Worm (Caenorhabditis elegans) whole organism, young adult: ENCODE measurements around the gene T06E8.8.

ENCODE experiments used
- F23B12.7 ChIP-seq: sonication (generic microtip); optimal IDR thresholded peaks from 2 replicates; lab custom pipeline; 2017; ENCODE audit warnings: missing genetic modification characterization, mild to moderate bottlenecking, missing compliant biosample characterization, antibody characterized with exemption, moderate library complexity; ENCODE audit not compliant: insufficient read depth
- F33H1.4 ChIP-seq: fragments of 200-800 bp; sonication (Bioruptor generic); IDR thresholded peaks from 2 replicates; pipeline ENCODE4 v1.3.6; 2022; ENCODE audit warnings: missing genetic modification reagents, missing genetic modification characterization, missing compliant biosample characterization
- ama-1 ChIP-seq, 3 experiments: fragments of 150-350 bp in 1 of 3; sonication (generic microtip) in 2 of 3; optimal IDR thresholded peaks; 2 replicates each; lab custom pipeline; 2014 to 2018; ENCODE audit warnings: missing biosample characterization in 2 of 3, missing genetic modification characterization in 2 of 3, missing genetic modification reagents in 2 of 3
- snpc-4 ChIP-seq, 5 experiments: fragments of 150-350 bp in 1 of 5; sonication (generic microtip) in 4 of 5; optimal IDR thresholded peaks; 2 replicates each; lab custom pipeline; 2014 to 2018; ENCODE audit warnings: missing genetic modification characterization in 5 of 5, missing biosample characterization in 3 of 5, antibody characterized with exemption in 2 of 5, mild to moderate bottlenecking in 2 of 5, missing compliant biosample characterization in 2 of 5, missing genotype in 2 of 5, moderate library complexity in 2 of 5, missing genetic modification reagents in 1 of 5

DNA sequence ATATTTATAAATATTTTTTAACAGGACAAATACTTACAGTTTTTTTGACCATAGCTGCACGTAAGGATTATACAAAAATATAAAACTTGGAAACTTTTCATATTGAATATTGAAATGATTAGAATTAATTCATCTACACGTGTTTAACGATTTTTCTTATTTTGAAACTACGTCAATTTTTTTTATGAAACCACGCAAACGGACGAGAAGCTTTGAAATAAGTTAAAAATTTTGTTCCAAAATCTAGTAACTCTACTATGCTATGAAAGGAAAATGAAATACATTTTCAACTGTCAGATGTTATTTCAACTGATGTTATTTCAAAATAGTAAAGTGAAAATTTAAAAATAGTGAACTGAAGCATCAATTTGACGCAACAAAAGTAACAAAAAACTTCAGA, 30.2 kb downstream of the T06E8.8 start, which contains the start of gene F57A8.6:
- TF ChIP-seq snpc-4 (GFP tag; optimal IDR thresholded peaks at IDR 0.05; lab: Kevin White, UChicago) (no peak), snpc-4 (tag; optimal IDR thresholded peaks at IDR 0.05; lab: Kevin White, UChicago) (no peak), F33H1.4 (GFP tag; lab: Robert Waterston, UW) (no peak), ama-1 (optimal IDR thresholded peaks at IDR 0.05; lab: Kevin White, UChicago) (no peak), ama-1 (GFP tag; optimal IDR thresholded peaks at IDR 0.05; lab: Kevin White, UChicago) (no peak), F23B12.7 (tag; lab: Kevin White, UChicago) (no peak)
